Fruit fly (Drosophila melanogaster) whole organism, pupa: ENCODE data around the gene Prp16.

Source experiments
- CG12605 ChIP-seq: fragments of 200-800 bp; sonication (Bioruptor generic); IDR thresholded peaks from 2 replicates; pipeline ENCODE4 v1.3.6; 2022; ENCODE audit warnings: missing biosample characterization, missing genetic modification characterization
- CG32121 ChIP-seq: fragments of 200-800 bp; sonication (Bioruptor generic); IDR thresholded peaks from 2 replicates; pipeline ENCODE4 v1.3.6; 2022; ENCODE audit warnings: missing biosample characterization, missing genetic modification characterization
- CG9948 ChIP-seq: fragments of 200-800 bp; sonication (Bioruptor generic); optimal IDR thresholded peaks from 2 replicates; lab custom pipeline; 2018; ENCODE audit warnings: missing biosample characterization, mild to moderate bottlenecking, missing genetic modification characterization, moderate library complexity
- Pif1B ChIP-seq: fragments of 200-800 bp; sonication (Bioruptor generic); optimal IDR thresholded peaks from 3 replicates; lab custom pipeline; 2016; ENCODE audit warnings: missing biosample characterization, missing genetic modification characterization

DNA sequence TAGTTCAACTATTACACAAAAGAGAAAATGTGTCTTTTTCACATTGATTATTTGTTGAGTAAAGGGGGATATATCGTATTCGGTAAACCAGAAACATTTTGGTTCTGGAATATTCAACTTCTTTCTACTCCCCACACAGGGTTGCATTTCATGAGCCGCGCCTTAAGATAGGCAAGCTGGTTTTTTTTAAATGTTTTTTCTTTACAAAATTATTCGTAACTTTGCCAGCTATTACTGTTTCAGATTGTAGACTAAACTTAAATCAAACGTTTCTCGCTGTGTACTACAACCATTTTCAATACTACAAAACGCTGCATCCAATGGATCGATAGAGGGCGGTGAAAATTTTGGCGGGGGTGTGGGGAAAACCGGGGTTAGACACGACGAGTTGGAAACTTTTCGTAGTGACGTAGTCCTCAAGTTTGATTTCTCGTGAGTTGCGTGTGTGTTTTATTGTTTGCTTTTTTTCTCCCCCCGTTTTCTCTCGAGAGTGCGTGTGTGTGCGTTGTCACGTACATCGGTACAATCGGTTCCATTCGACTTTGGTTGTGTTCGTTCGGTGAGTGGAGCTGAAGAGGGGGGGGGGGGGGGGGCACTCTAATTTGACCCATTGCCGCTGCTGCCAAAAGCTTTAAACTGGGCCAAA, 12.5 kb downstream of the Prp16 start:
- TF ChIP-seq CG9948 (tag; lab: Kevin White, UChicago) = peak; percentile 10
- TF ChIP-seq CG12605 (GFP tag; lab: Robert Waterston, UW) = 0 out of 2 replicates have a peak, but pooled peaks have one; percentile 30
- TF ChIP-seq Pif1B = no peak
- no peak for TF ChIP-seq CG32121 (GFP tag; lab: Robert Waterston, UW)
